Worm (Caenorhabditis elegans) whole organism, L2 larva: Measurements from ENCODE around the gene CD4.8.

Experiments used
- aly-2 ChIP-seq: fragments of 150-350 bp; optimal IDR thresholded peaks from 2 replicates; lab custom pipeline; 2014; ENCODE audit warnings: missing biosample characterization, missing genetic modification characterization
- blmp-1 ChIP-seq: sonication (generic microtip); optimal IDR thresholded peaks from 2 replicates; lab custom pipeline; 2017; ENCODE audit warnings: missing genetic modification characterization, mild to moderate bottlenecking, missing compliant biosample characterization, antibody characterized with exemption, moderate library complexity; ENCODE audit not compliant: insufficient read depth
- ceh-82 ChIP-seq: fragments of 150-350 bp; optimal IDR thresholded peaks from 2 replicates; lab custom pipeline; 2014; ENCODE audit warnings: missing biosample characterization, missing genetic modification characterization
- egl-27 ChIP-seq: sonication (generic microtip); optimal IDR thresholded peaks from 3 replicates; lab custom pipeline; 2017; ENCODE audit warnings: missing biosample characterization, missing genetic modification reagents, missing genetic modification characterization
- gmeb-1 ChIP-seq: fragments of 150-350 bp; optimal IDR thresholded peaks from 2 replicates; lab custom pipeline; 2014; ENCODE audit warnings: missing biosample characterization, missing genetic modification characterization
- lin-13 ChIP-seq: fragments of 150-350 bp; optimal IDR thresholded peaks from 2 replicates; lab custom pipeline; 2014; ENCODE audit warnings: missing biosample characterization, missing genetic modification reagents, missing genetic modification characterization
- lin-39 ChIP-seq: fragments of 150-350 bp; optimal IDR thresholded peaks from 2 replicates; lab custom pipeline; 2014; ENCODE audit warnings: missing biosample characterization, missing genetic modification reagents, missing genetic modification characterization
- nhr-77 ChIP-seq: fragments of 150-350 bp; optimal IDR thresholded peaks from 2 replicates; lab custom pipeline; 2014; ENCODE audit warnings: missing biosample characterization, missing genetic modification characterization
- skn-1 ChIP-seq: sonication (generic microtip); optimal IDR thresholded peaks from 2 replicates; lab custom pipeline; 2017; ENCODE audit warnings: missing biosample characterization, missing genetic modification characterization
- unc-55 ChIP-seq: fragments of 150-350 bp; sonication (generic microtip); optimal IDR thresholded peaks from 3 replicates; lab custom pipeline; 2014; ENCODE audit warnings: missing biosample characterization, missing genetic modification reagents, missing genetic modification characterization
- unc-62 ChIP-seq: fragments of 150-350 bp; optimal IDR thresholded peaks from 2 replicates; lab custom pipeline; 2014; ENCODE audit warnings: missing biosample characterization, missing genetic modification reagents, missing genetic modification characterization

DNA sequence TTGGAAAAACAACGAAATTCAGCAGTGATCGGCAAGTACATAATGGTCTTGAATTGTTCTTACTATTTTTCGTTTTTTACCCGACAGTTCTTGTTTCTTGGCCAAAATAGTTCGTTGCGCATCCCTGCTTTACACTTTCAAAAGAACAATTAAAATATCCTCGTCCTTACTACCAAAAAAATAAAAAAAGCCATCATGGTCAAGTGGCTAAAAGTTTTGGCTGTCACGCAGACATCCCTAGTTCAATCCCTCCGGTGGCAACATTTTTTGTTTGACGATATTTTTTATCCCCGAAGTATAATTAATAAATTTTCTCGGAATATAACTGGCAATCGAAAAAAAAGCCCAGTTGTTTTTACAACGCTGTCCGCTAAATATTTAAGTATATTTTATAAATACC is 9.3 kb downstream of the CD4.8 start:
- TF ChIP-seq gmeb-1 (tag; lab: Kevin White, UChicago) (no peak), aly-2 (no peak), ceh-82 (tag; lab: Kevin White, UChicago) (no peak), lin-39 (no peak), unc-55 (no peak), lin-13 (GFP tag; lab: Kevin White, UChicago) (no peak), blmp-1 (tag; lab: Kevin White, UChicago) (no peak), nhr-77 (tag; lab: Kevin White, UChicago) (no peak), egl-27 (tag; lab: Kevin White, UChicago) (no peak), unc-62 (GFP tag; lab: Kevin White, UChicago) (no peak), skn-1 (no peak)
